Fruit fly (Drosophila melanogaster) whole organism, prepupa: Measurements from ENCODE around the gene CG12398.

Experiments used
- Blimp-1 ChIP-seq: fragments of 200-800 bp; sonication (Bioruptor generic); optimal IDR thresholded peaks from 3 replicates; lab custom pipeline; 2017; ENCODE audit warnings: missing biosample characterization, missing genetic modification characterization, mild to moderate bottlenecking, moderate library complexity, missing genetic modification reagents
- CG11762 ChIP-seq: fragments of 200-800 bp; sonication (Bioruptor generic); optimal IDR thresholded peaks from 3 replicates; lab custom pipeline; 2016; ENCODE audit warnings: missing biosample characterization, missing genetic modification characterization; ENCODE audit not compliant: insufficient read depth
- CG11902 ChIP-seq: fragments of 200-800 bp; sonication (Bioruptor generic); optimal IDR thresholded peaks from 3 replicates; lab custom pipeline; 2016; ENCODE audit warnings: missing biosample characterization, missing genetic modification characterization
- CG15336 ChIP-seq: fragments of 200-800 bp; sonication (Bioruptor generic); IDR thresholded peaks from 2 replicates; pipeline ENCODE4 v1.3.6; 2022; ENCODE audit warnings: missing biosample characterization, missing genetic modification characterization
- CG3919 ChIP-seq: fragments of 200-800 bp; sonication (Bioruptor generic); optimal IDR thresholded peaks from 3 replicates; lab custom pipeline; 2016; ENCODE audit warnings: missing biosample characterization, missing genetic modification characterization
- CG8632 ChIP-seq: fragments of 200-800 bp; sonication (Bioruptor generic); optimal IDR thresholded peaks from 3 replicates; lab custom pipeline; 2016; ENCODE audit warnings: missing biosample characterization, missing genetic modification characterization
- Hr38 ChIP-seq: sonication (Bioruptor generic); optimal IDR thresholded peaks from 2 replicates; lab custom pipeline; 2016; ENCODE audit warnings: missing biosample characterization, missing genetic modification characterization
- Lpt ChIP-seq: fragments of 200-800 bp; sonication (Bioruptor generic); optimal IDR thresholded peaks from 3 replicates; lab custom pipeline; 2016; ENCODE audit warnings: missing biosample characterization, missing genetic modification characterization
- OdsH ChIP-seq: fragments of 200-800 bp; sonication (Bioruptor generic); optimal IDR thresholded peaks from 3 replicates; lab custom pipeline; 2016; ENCODE audit warnings: missing biosample characterization, missing genetic modification characterization
- Sox14 ChIP-seq: fragments of 200-800 bp; sonication (Bioruptor generic); optimal IDR thresholded peaks from 3 replicates; lab custom pipeline; 2016; ENCODE audit warnings: missing biosample characterization, missing genetic modification characterization

DNA sequence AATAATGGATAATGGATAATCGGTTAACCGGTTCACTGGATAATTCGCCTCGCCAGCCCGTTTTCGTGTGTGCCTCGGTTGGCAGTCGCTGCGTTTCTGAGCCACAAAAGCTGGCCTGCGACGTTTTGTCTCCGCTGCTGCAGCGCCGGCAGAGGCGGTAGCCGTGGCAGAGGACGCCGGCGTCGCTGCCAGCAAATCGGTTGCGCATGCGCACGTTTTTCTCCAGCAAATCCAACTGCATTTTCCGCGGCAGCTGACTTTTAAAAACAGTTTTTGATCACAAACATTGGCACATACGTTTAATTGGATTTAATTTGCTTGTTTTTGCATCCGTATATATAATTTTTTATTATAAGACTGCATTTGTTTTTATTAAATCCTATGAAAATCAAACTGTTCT is 16.8 kb downstream of the CG12398 start, which contains the start of gene CG9514:
- no peak for TF ChIP-seq Lpt (GFP tag; lab: Kevin White, UChicago)
- no peak for TF ChIP-seq Sox14
- no peak for TF ChIP-seq CG11762 (GFP tag; lab: Kevin White, UChicago)
- no peak for TF ChIP-seq Hr38 (GFP tag; lab: Kevin White, UChicago)
- TF ChIP-seq CG3919 (GFP tag; lab: Kevin White, UChicago): no peak
- TF ChIP-seq OdsH (GFP tag; lab: Kevin White, UChicago): no peak
- no peak for TF ChIP-seq CG15336 (GFP tag; lab: Robert Waterston, UW)
- TF ChIP-seq CG8632 (GFP tag; lab: Kevin White, UChicago): no peak
- no peak for TF ChIP-seq CG11902 (GFP tag; lab: Kevin White, UChicago)
- no peak for TF ChIP-seq Blimp-1 (GFP tag; lab: Kevin White, UChicago)
